Worm (Caenorhabditis elegans) whole organism, L1 larva: ENCODE data around the gene Y40A1A.3.

ENCODE experiments used
- ceh-63 ChIP-seq: fragments of 200-800 bp; sonication (Bioruptor generic); optimal IDR thresholded peaks from 2 replicates; lab custom pipeline; 2018; ENCODE audit warnings: mild to moderate bottlenecking, missing genetic modification characterization, missing compliant biosample characterization
- fos-1 ChIP-seq: fragments of 150-350 bp; optimal IDR thresholded peaks from 2 replicates; lab custom pipeline; 2014; ENCODE audit warnings: missing biosample characterization, missing genetic modification characterization
- lin-35 ChIP-seq, 2 experiments: fragments of 150-350 bp; optimal IDR thresholded peaks; 2 replicates each; lab custom pipeline; 2014; ENCODE audit warnings: missing biosample characterization in 2 of 2, missing genetic modification characterization in 2 of 2, missing genetic modification reagents in 2 of 2
- nhr-71 ChIP-seq: sonication (generic microtip); optimal IDR thresholded peaks from 2 replicates; lab custom pipeline; 2016; ENCODE audit warnings: mild to moderate bottlenecking, missing genetic modification characterization, moderate library complexity, missing compliant biosample characterization
- pax-3 ChIP-seq: fragments of 200-800 bp; sonication (Bioruptor generic); optimal IDR thresholded peaks from 2 replicates; lab custom pipeline; 2018; ENCODE audit warnings: mild to moderate bottlenecking, missing genetic modification characterization, moderate library complexity, missing compliant biosample characterization
- snpc-4 ChIP-seq: fragments of 150-350 bp; optimal IDR thresholded peaks from 2 replicates; lab custom pipeline; 2014; ENCODE audit warnings: missing biosample characterization, missing genetic modification characterization
- swsn-7 ChIP-seq: sonication (generic microtip); optimal IDR thresholded peaks from 2 replicates; lab custom pipeline; 2016; ENCODE audit warnings: missing genetic modification characterization, missing compliant biosample characterization

- TF ChIP-seq snpc-4 (tag; lab: Kevin White, UChicago) (no peak), lin-35 (GFP tag; optimal IDR thresholded peaks at IDR 0.05; lab: Kevin White, UChicago) (no peak), nhr-71 (tag; lab: Kevin White, UChicago) (no peak), ceh-63 (GFP tag; lab: Kevin White, UChicago) (no peak), swsn-7 (tag; lab: Kevin White, UChicago) (no peak), fos-1 (no peak), pax-3 (no peak)
Measured at ce11 chrX:2045603-2046002, 47.8 kb upstream of the Y40A1A.3 start.
